Fruit fly (Drosophila melanogaster) whole organism, embryonic: ENCODE results near the gene CG31365.

Source experiments
- Antp ChIP-seq: fragments of 200-800 bp; sonication (Bioruptor generic); optimal IDR thresholded peaks from 3 replicates; lab custom pipeline; 2016; ENCODE audit warnings: missing biosample characterization, missing genetic modification characterization
- Bdp1 ChIP-seq: fragments of 200-800 bp; sonication (Bioruptor generic); optimal IDR thresholded peaks from 3 replicates; lab custom pipeline; 2016; ENCODE audit warnings: missing biosample characterization, missing genetic modification characterization
- Blimp-1 ChIP-seq: fragments of 200-800 bp; sonication (Bioruptor generic); optimal IDR thresholded peaks from 3 replicates; lab custom pipeline; 2018; ENCODE audit warnings: missing biosample characterization, missing genetic modification characterization, mild to moderate bottlenecking, moderate library complexity, missing genetic modification reagents
- C15 ChIP-seq: fragments of 200-800 bp; sonication (Bioruptor generic); IDR thresholded peaks from 3 replicates; pipeline ENCODE4 v1.3.6; 2022; ENCODE audit warnings: missing biosample characterization, missing genetic modification characterization
- CG11085 ChIP-seq: fragments of 200-800 bp; sonication (Bioruptor generic); IDR thresholded peaks from 2 replicates; pipeline ENCODE4 v1.3.6; 2022; ENCODE audit warnings: missing biosample characterization, missing genetic modification characterization
- CG1233 ChIP-seq: fragments of 200-800 bp; sonication (Bioruptor generic); optimal IDR thresholded peaks from 4 replicates; lab custom pipeline; 2018; ENCODE audit warnings: missing biosample characterization, mild to moderate bottlenecking, missing genetic modification characterization
- CG12744 ChIP-seq: fragments of 200-800 bp; sonication (Bioruptor generic); optimal IDR thresholded peaks from 2 replicates; lab custom pipeline; 2016; ENCODE audit warnings: missing biosample characterization, missing genetic modification characterization
- CG12942 ChIP-seq: fragments of 200-800 bp; sonication (Bioruptor generic); optimal IDR thresholded peaks from 3 replicates; lab custom pipeline; 2016; ENCODE audit warnings: missing biosample characterization, missing genetic modification characterization
- CG13775 ChIP-seq: fragments of 200-800 bp; sonication (Bioruptor generic); optimal IDR thresholded peaks from 3 replicates; lab custom pipeline; 2017; ENCODE audit warnings: missing biosample characterization, mild to moderate bottlenecking, missing genetic modification characterization
- CG1602 ChIP-seq: fragments of 200-800 bp; sonication (Bioruptor generic); optimal IDR thresholded peaks from 3 replicates; lab custom pipeline; 2016; ENCODE audit warnings: missing biosample characterization, missing genetic modification characterization
- CG16779 ChIP-seq: fragments of 200-800 bp; sonication (Bioruptor generic); IDR thresholded peaks from 2 replicates; pipeline ENCODE4 v1.3.6; 2022; ENCODE audit warnings: missing biosample characterization, missing genetic modification characterization
- CG16863 ChIP-seq: fragments of 200-800 bp; sonication (Bioruptor generic); optimal IDR thresholded peaks from 3 replicates; lab custom pipeline; 2016; ENCODE audit warnings: missing biosample characterization, missing genetic modification characterization
- CG17359 ChIP-seq: fragments of 200-800 bp; sonication (Bioruptor generic); optimal IDR thresholded peaks from 3 replicates; lab custom pipeline; 2018; ENCODE audit warnings: missing biosample characterization, mild to moderate bottlenecking, missing genetic modification characterization, moderate library complexity
- CG2116 ChIP-seq: fragments of 200-800 bp; sonication (Bioruptor generic); optimal IDR thresholded peaks from 3 replicates; lab custom pipeline; 2018; ENCODE audit warnings: missing biosample characterization, mild to moderate bottlenecking, missing genetic modification characterization
- CG2678 ChIP-seq: fragments of 200-800 bp; sonication (Bioruptor generic); optimal IDR thresholded peaks from 3 replicates; lab custom pipeline; 2019; ENCODE audit warnings: missing biosample characterization, mild to moderate bottlenecking, missing genetic modification characterization, moderate library complexity
- CG2889 ChIP-seq: fragments of 200-800 bp; sonication (Bioruptor generic); IDR thresholded peaks from 3 replicates; pipeline ENCODE4 v1.3.6; 2022; ENCODE audit warnings: missing biosample characterization, missing genetic modification characterization
- CG30020 ChIP-seq: fragments of 200-800 bp; optimal IDR thresholded peaks from 2 replicates; lab custom pipeline; 2019; ENCODE audit warnings: missing biosample characterization, mild to moderate bottlenecking, missing genetic modification characterization, moderate library complexity
- CG31365 ChIP-seq: fragments of 200-800 bp; sonication (Bioruptor generic); optimal IDR thresholded peaks from 2 replicates; lab custom pipeline; 2018; ENCODE audit warnings: missing biosample characterization, mild to moderate bottlenecking, missing genetic modification characterization
- CG31441 ChIP-seq: fragments of 200-800 bp; sonication (Bioruptor generic); IDR thresholded peaks from 2 replicates; pipeline ENCODE4 v1.3.6; 2022; ENCODE audit warnings: missing biosample characterization, missing genetic modification characterization
- CG3281 ChIP-seq: fragments of 200-800 bp; sonication (Bioruptor generic); optimal IDR thresholded peaks from 3 replicates; lab custom pipeline; 2017; ENCODE audit warnings: missing biosample characterization, mild to moderate bottlenecking, missing genetic modification characterization
- CG42726 ChIP-seq: fragments of 200-800 bp; sonication (Bioruptor generic); IDR thresholded peaks from 2 replicates; pipeline ENCODE4 v1.3.6; 2022; ENCODE audit warnings: missing biosample characterization, missing genetic modification characterization; ENCODE audit not compliant: partially characterized antibody
- CG6254 ChIP-seq: fragments of 200-800 bp; sonication (Bioruptor generic); optimal IDR thresholded peaks from 3 replicates; lab custom pipeline; 2017; ENCODE audit warnings: mild to moderate bottlenecking, missing biosample characterization, missing genetic modification reagents, missing genetic modification characterization
- CG6272 ChIP-seq: fragments of 200-800 bp; sonication (Bioruptor generic); IDR thresholded peaks from 2 replicates; pipeline ENCODE4 v1.3.6; 2022; ENCODE audit warnings: missing biosample characterization, missing genetic modification characterization
- CG6654 ChIP-seq: fragments of 200-800 bp; sonication (Bioruptor generic); optimal IDR thresholded peaks from 2 replicates; lab custom pipeline; 2017; ENCODE audit warnings: missing biosample characterization, mild to moderate bottlenecking, missing genetic modification characterization
- CG6765 ChIP-seq: fragments of 200-800 bp; sonication (Bioruptor generic); optimal IDR thresholded peaks from 3 replicates; lab custom pipeline; 2017; ENCODE audit warnings: missing biosample characterization, mild to moderate bottlenecking, missing genetic modification characterization
- CG7372 ChIP-seq: fragments of 200-800 bp; sonication (Bioruptor generic); IDR thresholded peaks from 2 replicates; pipeline ENCODE4 v1.3.6; 2022; ENCODE audit warnings: missing biosample characterization, missing genetic modification characterization
- CG8290 ChIP-seq, 3 experiments: fragments of 200-800 bp; sonication (Bioruptor generic); optimal IDR thresholded peaks; 2 replicates each; lab custom pipeline; 2016 to 2019; ENCODE audit warnings: missing biosample characterization in 3 of 3, missing genetic modification characterization in 3 of 3, mild to moderate bottlenecking in 2 of 3, moderate library complexity in 1 of 3
- CG9727 ChIP-seq: fragments of 200-800 bp; sonication (Bioruptor generic); optimal IDR thresholded peaks from 3 replicates; lab custom pipeline; 2017; ENCODE audit warnings: missing biosample characterization, mild to moderate bottlenecking, missing genetic modification characterization
- CTCF ChIP-seq: fragments of 200-800 bp; sonication (Bioruptor generic); optimal IDR thresholded peaks from 2 replicates; lab custom pipeline; 2017; ENCODE audit warnings: missing biosample characterization, mild to moderate bottlenecking, missing genetic modification characterization, moderate library complexity
- Chrac-16 ChIP-seq: fragments of 200-800 bp; sonication (Bioruptor generic); optimal IDR thresholded peaks from 3 replicates; lab custom pipeline; 2016; ENCODE audit warnings: missing biosample characterization, missing genetic modification characterization
- Doc3 ChIP-seq: fragments of 200-800 bp; sonication (Bioruptor generic); IDR thresholded peaks from 3 replicates; pipeline ENCODE4 v1.3.6; 2022; ENCODE audit warnings: missing biosample characterization, missing genetic modification characterization; ENCODE audit not compliant: partially characterized antibody
- Gsc ChIP-seq: fragments of 200-800 bp; sonication (Bioruptor generic); IDR thresholded peaks from 2 replicates; pipeline ENCODE4 v1.3.6; 2022; ENCODE audit warnings: missing biosample characterization, missing genetic modification characterization
- Hr78 ChIP-seq, 2 experiments: fragments of 200-800 bp in 1 of 2; fragments of >200 bp in 1 of 2; sonication (Bioruptor generic) in 1 of 2; optimal IDR thresholded peaks; 2 replicates each; lab custom pipeline; 2017 to 2019; ENCODE audit warnings: missing biosample characterization in 2 of 2, missing genetic modification characterization in 2 of 2, mild to moderate bottlenecking in 1 of 2, moderate library complexity in 1 of 2
- Med ChIP-seq: fragments of 200-800 bp; sonication (Bioruptor generic); peaks from one replicate; lab custom pipeline; 2016; ENCODE audit warnings: missing biosample characterization, missing genetic modification characterization, mild to moderate bottlenecking, inconsistent platforms, moderate library complexity
- Nf-YA ChIP-seq: fragments of 200-800 bp; sonication (Bioruptor generic); IDR thresholded peaks from 2 replicates; pipeline ENCODE4 v1.3.6; 2022; ENCODE audit warnings: missing biosample characterization, missing genetic modification characterization
- Rx ChIP-seq: fragments of 200-800 bp; sonication (Bioruptor generic); IDR thresholded peaks from 2 replicates; pipeline ENCODE4 v1.3.6; 2022; ENCODE audit warnings: missing biosample characterization, missing genetic modification characterization
- Vsx1 ChIP-seq: fragments of 200-800 bp; sonication (Bioruptor generic); optimal IDR thresholded peaks from 2 replicates; lab custom pipeline; 2017; ENCODE audit warnings: missing biosample characterization, mild to moderate bottlenecking, missing genetic modification characterization, missing genetic modification reagents
- br ChIP-seq: fragments of >200 bp; optimal IDR thresholded peaks from 2 replicates; lab custom pipeline; 2017
- bsh ChIP-seq, 2 experiments: fragments of 200-800 bp; sonication (Bioruptor generic); optimal IDR thresholded peaks; 2 replicates each; lab custom pipeline; 2017 to 2018; ENCODE audit warnings: mild to moderate bottlenecking in 2 of 2, missing biosample characterization in 2 of 2, missing genetic modification characterization in 2 of 2, moderate library complexity in 1 of 2
- cad ChIP-seq: fragments of >200 bp; optimal IDR thresholded peaks from 2 replicates; lab custom pipeline; 2017; ENCODE audit warnings: missing biosample characterization, missing genetic modification characterization
- cwo ChIP-seq: fragments of 200-800 bp; sonication (Bioruptor generic); optimal IDR thresholded peaks from 3 replicates; lab custom pipeline; 2017; ENCODE audit warnings: missing biosample characterization, missing genetic modification characterization, mild to moderate bottlenecking, moderate library complexity, missing genetic modification reagents
- dysf ChIP-seq: fragments of 200-800 bp; sonication (Bioruptor generic); IDR thresholded peaks from 3 replicates; pipeline ENCODE4 v1.3.6; 2022; ENCODE audit warnings: missing biosample characterization, missing genetic modification characterization
- ham ChIP-seq: fragments of 200-800 bp; sonication (Bioruptor generic); IDR thresholded peaks from 2 replicates; pipeline ENCODE4 v1.3.6; 2022; ENCODE audit warnings: missing biosample characterization, missing genetic modification characterization
- inv ChIP-seq: fragments of 200-800 bp; sonication (Bioruptor generic); IDR thresholded peaks from 2 replicates; pipeline ENCODE4 v1.3.6; 2022; ENCODE audit warnings: missing biosample characterization, missing genetic modification characterization; ENCODE audit not compliant: partially characterized antibody
- lilli ChIP-seq: fragments of 200-800 bp; sonication (Bioruptor generic); optimal IDR thresholded peaks from 3 replicates; lab custom pipeline; 2016; ENCODE audit warnings: missing biosample characterization, missing genetic modification characterization
- psq ChIP-seq: fragments of 200-800 bp; sonication (Bioruptor generic); optimal IDR thresholded peaks from 2 replicates; lab custom pipeline; 2017; ENCODE audit warnings: missing biosample characterization, missing genetic modification characterization
- slp2 ChIP-seq: fragments of 200-800 bp; sonication (Bioruptor generic); optimal IDR thresholded peaks from 2 replicates; lab custom pipeline; 2016; ENCODE audit warnings: missing biosample characterization, missing genetic modification characterization
- tio ChIP-seq: fragments of 200-800 bp; sonication (Bioruptor generic); optimal IDR thresholded peaks from 2 replicates; lab custom pipeline; 2017; ENCODE audit warnings: missing biosample characterization, missing genetic modification characterization, inconsistent platforms
- tna ChIP-seq: fragments of 200-800 bp; sonication (Bioruptor generic); IDR thresholded peaks from 2 replicates; pipeline ENCODE4 v1.3.6; 2022; ENCODE audit warnings: missing biosample characterization, missing genetic modification characterization; ENCODE audit not compliant: partially characterized antibody
- ttk ChIP-seq: fragments of 200-800 bp; sonication (Bioruptor generic); IDR thresholded peaks from 2 replicates; pipeline ENCODE4 v2.1.2; 2022; ENCODE audit warnings: missing biosample characterization, missing genetic modification characterization
- wor ChIP-seq: fragments of 200-800 bp; sonication (Bioruptor generic); IDR thresholded peaks from 2 replicates; pipeline ENCODE4 v1.3.6; 2022; ENCODE audit warnings: missing biosample characterization, missing genetic modification characterization

The CG31365 gene

dm6 chr3R:23156865-23157515 lies 30.8 kb upstream of the CG31365 start (continued):
- TF ChIP-seq CG12942 (GFP tag; lab: Kevin White, UChicago) (no peak), Chrac-16 (GFP tag; lab: Kevin White, UChicago) (no peak), Med (peak; percentile 54), CG6654 (GFP tag; lab: Kevin White, UChicago) (no peak), ttk (GFP tag; lab: Robert Waterston, UW) (no peak), Doc3 (no peak), Antp (GFP tag; lab: Kevin White, UChicago) (no peak), Hr78 (GFP tag; optimal IDR thresholded peaks at IDR 0.05; lab: Kevin White, UChicago) (peak in 1 of 2 experiments; percentile 96), dysf (no peak), Blimp-1 (GFP tag; lab: Kevin White, UChicago) (peak; percentile 99), CG16863 (GFP tag; lab: Kevin White, UChicago) (no peak), slp2 (GFP tag; lab: Kevin White, UChicago) (no peak), CG6272 (GFP tag; lab: Robert Waterston, UW) (no peak), CG2889 (no peak), C15 (GFP tag; lab: Robert Waterston, UW) (no peak), CG16779 (GFP tag; lab: Robert Waterston, UW) (peak; percentile 44; the same call in 1 of the 2 replicates), wor (GFP tag; lab: Robert Waterston, UW) (no peak), CG11085 (GFP tag; lab: Robert Waterston, UW) (no peak), CG6254 (GFP tag; lab: Kevin White, UChicago) (no peak), psq (GFP tag; lab: Kevin White, UChicago) (peak; percentile 98), cwo (GFP tag; lab: Kevin White, UChicago) (no peak), bsh (GFP tag; optimal IDR thresholded peaks at IDR 0.05; lab: Kevin White, UChicago) (peak in 1 of 2 experiments; percentile 30), CG12744 (no peak), lilli (GFP tag; lab: Kevin White, UChicago) (no peak), CG1602 (GFP tag; lab: Kevin White, UChicago) (no peak), Rx (GFP tag; lab: Robert Waterston, UW) (no peak), CG3281 (GFP tag; lab: Kevin White, UChicago) (no peak), inv (GFP tag; lab: Robert Waterston, UW) (no peak), CG42726 (no peak), CG2116 (no peak), Nf-YA (GFP tag; lab: Robert Waterston, UW) (0 out of 2 replicates have a peak, but pooled peaks have one; percentile 13), br (no peak), ham (GFP tag; lab: Robert Waterston, UW) (no peak), cad (GFP tag; lab: Kevin White, UChicago) (peak; percentile 51), CG7372 (GFP tag; lab: Robert Waterston, UW) (no peak), tio (GFP tag; lab: Kevin White, UChicago) (no peak), CG2678 (tag; lab: Kevin White, UChicago) (no peak), CG9727 (GFP tag; lab: Kevin White, UChicago) (peak; percentile 10), CG17359 (tag; lab: Kevin White, UChicago) (no peak), CG1233 (peak; percentile 40), CG30020 (tag; lab: Kevin White, UChicago) (no peak), CG31441 (GFP tag; lab: Robert Waterston, UW) (no peak), Vsx1 (GFP tag; lab: Kevin White, UChicago) (no peak), CTCF (no peak), CG8290 (GFP tag; optimal IDR thresholded peaks at IDR 0.05; lab: Kevin White, UChicago) (no peak), CG8290 (tag; optimal IDR thresholded peaks at IDR 0.05; lab: Kevin White, UChicago) (peak; percentile 8 to 24), CG6765 (no peak), CG31365 (tag; lab: Kevin White, UChicago) (no peak), CG13775 (GFP tag; lab: Kevin White, UChicago) (no peak), Gsc (GFP tag; lab: Robert Waterston, UW) (no peak), Bdp1 (GFP tag; lab: Kevin White, UChicago) (no peak), tna (GFP tag; lab: Robert Waterston, UW) (no peak)
